Fruit fly (Drosophila melanogaster) Kc167 (cell line): Measurements from ENCODE around the gene CG6324.

Source experiments
- Myc ChIP-seq: fragments of >200 bp; optimal IDR thresholded peaks from 2 replicates; lab custom pipeline; 2017; ENCODE audit warnings: missing external identifiers
- h ChIP-seq: fragments of >200 bp; optimal IDR thresholded peaks from 3 replicates; lab custom pipeline; 2018; ENCODE audit warnings: missing external identifiers
- insv ChIP-seq: fragments of >200 bp; optimal IDR thresholded peaks from 3 replicates; lab custom pipeline; 2018; ENCODE audit warnings: missing external identifiers
- psq ChIP-seq: fragments of >200 bp; optimal IDR thresholded peaks from 2 replicates; lab custom pipeline; 2017; ENCODE audit warnings: missing external identifiers
- ttk ChIP-seq: sonication (Bioruptor generic); optimal IDR thresholded peaks from 2 replicates; lab custom pipeline; 2017; ENCODE audit warnings: missing external identifiers

dm6 chrX:15511399-15511798 is 35.5 kb downstream of the CG6324 start:
- no peak for TF ChIP-seq Myc (lab: Kevin White, UChicago)
- TF ChIP-seq ttk (lab: Kevin White, UChicago) = no peak
- TF ChIP-seq psq (lab: Kevin White, UChicago) = no peak
- no peak for TF ChIP-seq insv (lab: Kevin White, UChicago)
- no peak for TF ChIP-seq h (lab: Kevin White, UChicago)
